Fruit fly (Drosophila melanogaster): ENCODE results near the gene CG9132.

dm6 chrX:16820665-16821064 is 20.2 kb upstream of the CG9132 start:
- TF ChIP-seq Gug (GFP tag; IDR thresholded peaks at IDR 0.05), result no peak
- TF ChIP-seq CG6276 (GFP tag; optimal IDR thresholded peaks at IDR 0.05), result no peak

All from whole organism, prepupa.